Fruit fly (Drosophila melanogaster): ENCODE measurements around the gene CG11168.

Gene CG11168

DNA sequence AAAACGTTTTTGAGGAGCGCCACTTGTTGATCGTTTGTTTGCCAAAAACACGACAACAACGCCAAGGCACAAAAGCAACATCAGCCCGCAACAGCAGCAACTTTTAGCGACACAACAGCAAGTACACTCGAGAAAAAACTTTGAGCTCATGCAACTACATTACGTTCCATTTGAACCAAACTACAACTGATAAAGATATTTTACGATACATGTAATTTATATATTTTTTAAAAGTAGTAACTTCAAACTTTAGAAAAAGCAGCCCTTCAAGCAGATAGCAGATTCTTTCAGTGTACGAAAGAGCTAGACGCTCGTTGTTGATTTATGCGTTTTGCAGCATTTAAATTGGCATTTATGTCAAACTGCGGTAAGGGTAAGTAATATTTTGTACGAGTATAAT, 7.8 kb upstream of the CG11168 start:
- TF ChIP-seq fd96Ca (GFP tag; IDR thresholded peaks at IDR 0.05) (peak; percentile 77; the same call in 2 of the 3 replicates), CG13204 (GFP tag; optimal IDR thresholded peaks at IDR 0.05) (no peak), CG32121 (GFP tag; IDR thresholded peaks at IDR 0.05) (peak; percentile 87), Pif1B (GFP tag; optimal IDR thresholded peaks at IDR 0.05) (peak; percentile 50), CG9948 (tag; optimal IDR thresholded peaks at IDR 0.05) (no peak), CG4496 (GFP tag; IDR thresholded peaks at IDR 0.05) (peak; percentile 86), rn (GFP tag; IDR thresholded peaks at IDR 0.05) (peak; percentile 65), EcR (GFP tag; optimal IDR thresholded peaks at IDR 0.05) (no peak), CG15710 (tag; optimal IDR thresholded peaks at IDR 0.05) (peak; percentile 23), CG34367 (tag; optimal IDR thresholded peaks at IDR 0.05) (peak; percentile 2), Pif1A (GFP tag; optimal IDR thresholded peaks at IDR 0.05) (no peak), Ets98B (GFP tag; IDR thresholded peaks at IDR 0.05) (peak; percentile 86), CG17806 (tag; optimal IDR thresholded peaks at IDR 0.05) (peak; percentile 41), CG12605 (GFP tag; IDR thresholded peaks at IDR 0.05) (peak; percentile 54; the same call in 1 of the 2 replicates), CG8301 (tag; optimal IDR thresholded peaks at IDR 0.05) (peak; percentile 66), CG8159 (tag; optimal IDR thresholded peaks at IDR 0.05) (peak; percentile 39), gl (tag; optimal IDR thresholded peaks at IDR 0.05) (no peak)

- TF ChIP-seq gl (tag; optimal IDR thresholded peaks at IDR 0.05), result no peak
- TF ChIP-seq CG13204 (GFP tag; optimal IDR thresholded peaks at IDR 0.05), result no peak
- no peak for TF ChIP-seq CG15710 (tag; optimal IDR thresholded peaks at IDR 0.05)
- TF ChIP-seq CG32121 (GFP tag; IDR thresholded peaks at IDR 0.05), result no peak
- TF ChIP-seq fd96Ca (GFP tag; IDR thresholded peaks at IDR 0.05), result no peak
- TF ChIP-seq CG8159 (tag; optimal IDR thresholded peaks at IDR 0.05), result no peak
- TF ChIP-seq CG9948 (tag; optimal IDR thresholded peaks at IDR 0.05), result no peak
- no peak for TF ChIP-seq CG17806 (tag; optimal IDR thresholded peaks at IDR 0.05)
- TF ChIP-seq CG10348 (GFP tag; IDR thresholded peaks at IDR 0.05), result no peak
- no peak for TF ChIP-seq D1 (tag; optimal IDR thresholded peaks at IDR 0.05)
- no peak for TF ChIP-seq CG34367 (tag; optimal IDR thresholded peaks at IDR 0.05)
- no peak for TF ChIP-seq CG8301 (tag; optimal IDR thresholded peaks at IDR 0.05)
Observed at dm6 chr3R:24914864-24915263, 3.0 kb upstream of the CG11168 start.

DNA sequence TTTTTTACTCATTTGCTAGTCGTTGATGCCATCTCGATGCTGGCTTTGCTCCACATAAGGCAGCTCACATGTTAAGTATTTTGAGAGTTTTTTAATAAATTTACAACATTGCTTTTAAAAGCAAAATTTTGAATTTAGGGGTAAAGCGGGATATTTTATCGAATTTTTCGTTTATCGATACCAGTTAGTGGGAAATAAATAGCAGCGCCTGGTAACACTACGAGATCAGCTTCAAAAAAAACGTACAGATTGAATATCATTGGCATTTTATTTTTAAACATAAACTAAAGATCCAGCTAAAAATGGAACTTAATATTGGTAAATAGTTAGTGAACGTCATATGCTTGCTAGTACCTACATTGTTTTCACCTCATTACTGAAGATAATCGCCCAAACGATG, 4.4 kb downstream of the CG11168 start, which contains the start of gene Mink:
TSS of gene Mink (plus strand) at position 204 of the 400 bp plus-strand sequence.
- no peak for TF ChIP-seq CG34367 (tag; optimal IDR thresholded peaks at IDR 0.05)
- no peak for TF ChIP-seq CG12605 (GFP tag; IDR thresholded peaks at IDR 0.05)
- no peak for TF ChIP-seq CG14655 (GFP tag; optimal IDR thresholded peaks at IDR 0.05)
- no peak for TF ChIP-seq Ets98B (GFP tag; IDR thresholded peaks at IDR 0.05)
- no peak for TF ChIP-seq D1 (tag; optimal IDR thresholded peaks at IDR 0.05)
- no peak for TF ChIP-seq CG8301 (tag; optimal IDR thresholded peaks at IDR 0.05)
- no peak for TF ChIP-seq fd96Ca (GFP tag; IDR thresholded peaks at IDR 0.05)
- TF ChIP-seq CG4496 (GFP tag; IDR thresholded peaks at IDR 0.05), result no peak

DNA sequence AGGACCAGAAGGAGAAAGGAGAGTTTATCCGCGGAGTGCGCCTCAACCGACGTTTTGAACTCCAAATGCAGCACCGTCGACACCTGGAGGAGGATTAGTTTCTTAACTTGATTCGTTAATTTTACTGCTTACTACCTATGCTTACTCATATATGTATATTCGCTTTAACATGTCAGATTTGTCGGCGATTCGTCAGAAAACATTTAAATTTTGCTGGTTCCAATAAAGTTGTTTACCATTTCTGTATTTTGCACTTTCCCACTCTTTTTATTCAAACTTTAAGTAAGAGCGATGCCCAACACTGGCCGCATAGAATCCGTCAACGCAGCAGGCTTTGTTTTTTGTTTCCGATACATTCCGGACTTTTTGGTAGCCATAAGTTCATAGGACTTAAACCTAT, 7.0 kb downstream of the CG11168 start, which contains the start of gene Trf4-2:
TSS of gene Trf4-2 (plus strand) at position 301 of the 400 bp plus-strand sequence.
- TF ChIP-seq CG8159 (tag; optimal IDR thresholded peaks at IDR 0.05) (no peak), CG8301 (tag; optimal IDR thresholded peaks at IDR 0.05) (no peak), CG4496 (GFP tag; IDR thresholded peaks at IDR 0.05) (no peak), CG34367 (tag; optimal IDR thresholded peaks at IDR 0.05) (no peak), Pif1B (GFP tag; optimal IDR thresholded peaks at IDR 0.05) (no peak), CG10348 (GFP tag; IDR thresholded peaks at IDR 0.05) (no peak)

- TF ChIP-seq fd96Ca (GFP tag; IDR thresholded peaks at IDR 0.05) (no peak), CG32121 (GFP tag; IDR thresholded peaks at IDR 0.05) (no peak), EcR (GFP tag; optimal IDR thresholded peaks at IDR 0.05) (no peak), Ets98B (GFP tag; IDR thresholded peaks at IDR 0.05) (no peak), CG14655 (GFP tag; optimal IDR thresholded peaks at IDR 0.05) (no peak), CG15710 (tag; optimal IDR thresholded peaks at IDR 0.05) (no peak), CG12605 (GFP tag; IDR thresholded peaks at IDR 0.05) (no peak), Snoo (tag; optimal IDR thresholded peaks at IDR 0.05) (no peak), CG13204 (GFP tag; optimal IDR thresholded peaks at IDR 0.05) (no peak), CG8301 (tag; optimal IDR thresholded peaks at IDR 0.05) (no peak), gl (tag; optimal IDR thresholded peaks at IDR 0.05) (no peak), rn (GFP tag; IDR thresholded peaks at IDR 0.05) (no peak), CG10348 (GFP tag; IDR thresholded peaks at IDR 0.05) (no peak), Pif1B (GFP tag; optimal IDR thresholded peaks at IDR 0.05) (no peak), CG34367 (tag; optimal IDR thresholded peaks at IDR 0.05) (no peak), CG8159 (tag; optimal IDR thresholded peaks at IDR 0.05) (no peak)
Observed at dm6 chr3R:24926752-24927320, 8.9 kb downstream of the CG11168 start.

DNA sequence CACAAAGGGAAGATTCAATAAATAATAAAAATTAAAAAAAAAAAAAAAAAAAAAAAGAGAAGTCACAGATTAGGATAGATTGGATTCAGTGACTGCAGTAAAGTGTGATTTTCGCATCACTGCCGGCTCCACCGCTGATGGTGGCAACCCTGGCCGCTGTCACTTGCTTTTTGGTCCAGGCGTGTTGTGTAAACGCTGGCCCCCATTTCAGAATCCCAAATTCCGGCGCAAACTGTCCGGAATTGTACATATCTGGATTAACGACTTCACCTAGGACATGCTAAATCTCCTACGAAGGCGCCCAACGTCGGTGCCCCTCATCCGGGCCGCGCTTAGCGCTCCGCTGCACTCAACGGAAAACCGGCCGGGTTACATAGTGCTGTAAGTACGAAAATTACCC, 13.9 kb downstream of the CG11168 start, which contains the start of gene CG11771:
TSS of gene CG11771 (plus strand) at position 155 of the 400 bp plus-strand sequence.
- no peak for TF ChIP-seq CG15710 (tag; optimal IDR thresholded peaks at IDR 0.05)
- peak; percentile 21; the same call in 1 of the 2 replicates for TF ChIP-seq CG32121 (GFP tag; IDR thresholded peaks at IDR 0.05)

DNA sequence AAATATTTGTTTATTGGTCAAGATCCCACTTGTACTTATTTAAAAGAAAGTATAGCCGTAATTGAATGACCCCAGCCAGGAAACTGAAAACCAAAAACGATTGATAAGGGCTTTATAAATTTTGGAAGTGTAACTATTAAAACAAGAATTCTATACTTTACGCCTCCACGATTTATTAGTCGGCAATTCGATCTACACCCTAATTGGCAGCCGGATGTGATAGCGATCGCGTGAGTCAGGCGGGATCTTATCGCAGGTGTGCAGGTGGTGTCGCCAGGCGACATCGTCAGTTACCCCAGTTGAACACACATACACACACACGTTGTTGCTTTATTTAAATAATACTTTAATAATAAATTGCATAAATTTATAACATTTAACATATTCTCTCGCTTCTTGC, 16.6 kb downstream of the CG11168 start:
- TF ChIP-seq EcR (GFP tag; optimal IDR thresholded peaks at IDR 0.05), result no peak
- no peak for TF ChIP-seq CG8159 (tag; optimal IDR thresholded peaks at IDR 0.05)
- TF ChIP-seq CG14655 (GFP tag; optimal IDR thresholded peaks at IDR 0.05), result no peak
- TF ChIP-seq fd96Ca (GFP tag; IDR thresholded peaks at IDR 0.05), result no peak
- TF ChIP-seq CG15710 (tag; optimal IDR thresholded peaks at IDR 0.05), result no peak
- no peak for TF ChIP-seq Pif1B (GFP tag; optimal IDR thresholded peaks at IDR 0.05)
- TF ChIP-seq rn (GFP tag; IDR thresholded peaks at IDR 0.05), result no peak
- no peak for TF ChIP-seq CG34367 (tag; optimal IDR thresholded peaks at IDR 0.05)
- no peak for TF ChIP-seq gl (tag; optimal IDR thresholded peaks at IDR 0.05)
- TF ChIP-seq CG17806 (tag; optimal IDR thresholded peaks at IDR 0.05), result no peak
- TF ChIP-seq CG13204 (GFP tag; optimal IDR thresholded peaks at IDR 0.05), result no peak
- no peak for TF ChIP-seq CG9948 (tag; optimal IDR thresholded peaks at IDR 0.05)
- no peak for TF ChIP-seq CG10348 (GFP tag; IDR thresholded peaks at IDR 0.05)
- no peak for TF ChIP-seq Ets98B (GFP tag; IDR thresholded peaks at IDR 0.05)
- no peak for TF ChIP-seq CG32121 (GFP tag; IDR thresholded peaks at IDR 0.05)
